Worm (Caenorhabditis elegans): ENCODE data around the gene F42A9.7.

DNA sequence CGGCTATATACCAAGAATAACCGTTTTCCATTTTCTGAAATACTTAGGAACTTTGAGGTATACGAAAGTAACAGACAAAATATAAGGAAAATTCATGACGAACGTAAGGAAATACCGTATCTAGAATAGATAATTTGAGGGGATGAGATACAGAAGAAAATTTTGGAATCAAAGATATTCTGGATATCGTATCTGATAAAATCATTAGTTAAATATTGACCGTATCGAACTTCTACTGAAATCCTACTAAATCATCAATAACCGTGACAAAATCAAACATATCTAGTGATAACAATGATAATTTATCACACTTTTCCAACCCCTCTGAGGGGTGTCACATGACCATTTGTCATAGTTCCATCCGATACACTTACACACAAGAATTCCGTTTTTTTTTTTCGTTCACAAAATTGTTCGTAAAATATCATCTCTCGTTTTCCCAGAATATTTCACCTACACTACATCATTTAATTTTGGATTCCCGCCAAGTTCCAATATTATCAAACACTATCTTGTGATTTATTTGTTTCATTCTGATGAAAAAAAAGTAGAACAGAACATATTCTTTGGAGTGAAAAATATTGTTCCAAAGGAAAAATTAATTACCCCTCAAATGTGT lies 16.1 kb downstream of the F42A9.7 start, which contains the start of gene Y59H11AR.4:
- TF ChIP-seq nhr-232 (tag; optimal IDR thresholded peaks at IDR 0.05): no peak
- no peak for TF ChIP-seq ceh-9 (tag; optimal IDR thresholded peaks at IDR 0.05)
- no peak for TF ChIP-seq ceh-45 (GFP tag; IDR thresholded peaks at IDR 0.05)
- no peak for TF ChIP-seq ttx-3 (tag; optimal IDR thresholded peaks at IDR 0.05)
- TF ChIP-seq pqm-1 (tag; optimal IDR thresholded peaks at IDR 0.05): no peak
- TF ChIP-seq elt-2 (tag; optimal IDR thresholded peaks at IDR 0.05): no peak
- no peak for TF ChIP-seq nhr-11 (tag; optimal IDR thresholded peaks at IDR 0.05)
- no peak for TF ChIP-seq pag-3 (tag; optimal IDR thresholded peaks at IDR 0.05; ENCODE audit: borderline replicate concordance)
- TF ChIP-seq pha-4 (tag; optimal IDR thresholded peaks at IDR 0.05): no peak
- TF ChIP-seq unc-55 (GFP tag; optimal IDR thresholded peaks at IDR 0.05): no peak
- TF ChIP-seq C08G9.2 (tag; optimal IDR thresholded peaks at IDR 0.05): no peak
- TF ChIP-seq mec-3 (tag; optimal IDR thresholded peaks at IDR 0.05; ENCODE audit: borderline replicate concordance): no peak
- no peak for TF ChIP-seq tbx-2 (tag; optimal IDR thresholded peaks at IDR 0.05)

All from whole organism, late embryonic.